Worm (Caenorhabditis elegans): Measurements from ENCODE around the gene best-7.
"Not testable (repeated sequence)": the region's sequence is repeated elsewhere in the genome, so short reads cannot be mapped to it uniquely, and the experiment has no call there.

best-7 gene

DNA sequence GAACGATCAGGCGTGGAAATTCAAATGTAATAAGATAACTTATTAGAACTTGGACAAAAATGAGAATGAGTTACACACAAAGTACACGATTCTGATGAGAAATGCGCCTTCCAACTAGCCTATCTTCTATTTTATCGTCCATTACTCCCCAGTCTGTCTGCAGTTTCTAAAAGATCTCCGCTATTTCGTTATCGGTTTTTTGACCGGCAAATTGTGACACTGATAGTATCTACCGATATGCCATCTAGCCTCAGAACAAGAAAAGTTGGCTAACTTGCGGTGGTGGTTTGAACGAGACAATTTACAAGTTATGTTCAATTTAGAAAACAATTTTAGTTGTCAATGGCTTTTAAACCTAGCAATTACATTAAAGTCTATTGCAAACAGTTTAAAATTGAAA is 18.6 kb downstream of the best-7 start:
- TF ChIP-seq ceh-83 (GFP tag; optimal IDR thresholded peaks at IDR 0.05) (no peak), ham-2 (GFP tag; optimal IDR thresholded peaks at IDR 0.05) (peak; percentile 84), elt-1 (tag; optimal IDR thresholded peaks at IDR 0.05; ENCODE audit: borderline replicate concordance, insufficient read depth) (peak; percentile 94)

DNA sequence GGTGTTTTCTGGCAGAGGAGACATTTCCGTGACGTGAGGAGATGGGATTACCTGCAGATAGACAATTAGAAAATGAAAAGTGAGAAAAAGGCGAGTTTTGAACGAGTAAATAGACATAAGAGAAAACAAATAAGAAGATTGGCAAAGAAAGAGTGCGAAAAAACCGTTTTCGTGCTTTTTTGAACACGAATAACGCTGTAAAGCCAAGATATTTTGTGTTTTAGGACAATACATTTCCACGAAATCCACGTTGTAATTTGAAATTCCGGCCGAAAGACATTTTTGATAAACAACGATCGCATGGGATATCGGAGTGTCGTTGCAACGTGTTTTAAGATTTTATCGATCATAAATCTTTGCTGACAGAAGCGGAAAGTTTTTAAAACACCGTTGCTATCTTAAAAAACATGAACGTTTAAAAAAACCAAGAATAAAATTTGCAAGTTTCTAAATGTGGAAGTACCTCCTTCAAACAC is 19.3 kb downstream of the best-7 start, which contains the start of gene adk-1:
TSS of gene adk-1 (minus strand) at position 51 of the 476 bp plus-strand sequence.
- no peak for TF ChIP-seq snpc-4 (tag; optimal IDR thresholded peaks at IDR 0.05)
- no peak for TF ChIP-seq mls-2 (tag; optimal IDR thresholded peaks at IDR 0.05)
- no peak for TF ChIP-seq ces-1 (GFP tag; optimal IDR thresholded peaks at IDR 0.05)
- no peak for TF ChIP-seq nhr-12 (tag; optimal IDR thresholded peaks at IDR 0.05)
- TF ChIP-seq tbx-8 (GFP tag; optimal IDR thresholded peaks at IDR 0.05): no peak
- no peak for TF ChIP-seq cnd-1 (tag; optimal IDR thresholded peaks at IDR 0.05)

DNA sequence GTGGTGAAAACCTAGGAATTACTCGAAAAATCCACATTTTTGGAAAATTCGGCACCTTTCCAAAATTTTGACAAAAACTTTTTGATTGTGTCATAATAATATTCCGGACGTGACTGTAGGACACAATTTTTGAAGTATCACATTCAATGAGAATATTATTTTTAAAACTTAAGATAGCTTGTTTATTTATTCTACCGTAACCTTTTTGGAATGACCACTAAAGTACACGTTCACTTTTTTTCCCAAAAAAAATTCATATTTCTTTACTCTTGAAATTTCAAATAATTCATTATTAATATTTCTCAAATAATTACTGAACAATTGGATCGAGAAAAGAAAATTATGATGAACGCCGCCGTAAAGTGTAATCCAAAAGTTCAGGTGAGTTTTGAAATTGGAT is 22.9 kb downstream of the best-7 start, which contains the start of gene R07H5.9:
TSS of gene R07H5.9 (plus strand) at position 301 of the 400 bp plus-strand sequence.
- no peak for TF ChIP-seq ces-1 (GFP tag; optimal IDR thresholded peaks at IDR 0.05)
- no peak for TF ChIP-seq ceh-39 (tag; optimal IDR thresholded peaks at IDR 0.05)
- no peak for TF ChIP-seq elt-3 (tag; optimal IDR thresholded peaks at IDR 0.05)
- TF ChIP-seq M03D4.4 (tag; optimal IDR thresholded peaks at IDR 0.05): no peak
- TF ChIP-seq zip-8 (tag; optimal IDR thresholded peaks at IDR 0.05): no peak
- TF ChIP-seq elt-1 (tag; optimal IDR thresholded peaks at IDR 0.05; ENCODE audit: borderline replicate concordance, insufficient read depth): no peak
- no peak for TF ChIP-seq mls-2 (tag; optimal IDR thresholded peaks at IDR 0.05)
- no peak for TF ChIP-seq lin-13 (tag; optimal IDR thresholded peaks at IDR 0.05)

DNA sequence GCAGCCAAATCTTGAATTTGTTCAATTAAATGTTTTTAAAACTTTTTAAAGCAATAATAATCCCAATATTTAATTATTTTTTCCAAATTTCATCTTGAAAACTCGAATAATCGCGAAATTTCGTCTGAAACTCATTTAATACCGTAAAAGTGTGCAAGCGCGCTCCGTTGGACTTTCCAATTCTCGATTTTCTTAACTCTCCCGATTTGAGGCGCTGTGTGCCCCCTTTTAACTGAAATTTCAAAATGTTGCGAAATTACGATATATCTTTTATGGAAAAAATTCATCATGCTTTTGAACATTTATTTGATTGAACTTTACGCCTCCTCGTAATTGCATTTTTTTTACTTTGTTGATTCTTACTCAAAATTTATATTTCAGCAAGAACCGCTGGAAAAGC is 27.7 kb downstream of the best-7 start, which contains the start of gene R07H5.11:
TSS of gene R07H5.11 (plus strand) at position 380 of the 400 bp plus-strand sequence.
- not testable (repeated sequence) for TF ChIP-seq unc-120 (tag; optimal IDR thresholded peaks at IDR 0.05; ENCODE audit: poor library complexity, severe bottlenecking); zip-8 (tag; optimal IDR thresholded peaks at IDR 0.05); lin-32 (GFP tag; optimal IDR thresholded peaks at IDR 0.05)

DNA sequence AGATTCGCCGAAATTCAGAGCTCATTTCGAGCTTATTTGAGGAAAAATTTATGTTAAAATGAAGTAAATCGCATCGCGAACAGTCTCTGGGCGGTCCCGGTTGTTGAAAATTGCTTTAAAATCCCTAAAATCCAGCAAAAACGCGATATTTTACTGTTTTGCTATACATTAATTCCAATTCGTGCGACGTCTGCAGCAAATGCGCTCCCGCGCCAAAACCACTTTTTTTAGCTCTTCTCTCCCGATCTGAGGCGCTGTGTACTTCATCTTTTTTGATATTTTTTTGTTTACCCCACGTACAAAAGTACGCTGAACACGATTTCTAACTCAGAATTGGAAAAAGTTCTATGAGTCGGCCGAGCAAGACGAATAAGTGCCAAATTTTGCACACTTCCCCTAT is 31.1 kb downstream of the best-7 start, which contains the start of gene R07H5.16:
TSS of gene R07H5.16 (plus strand) at position 348 of the 400 bp plus-strand sequence.
- TF ChIP-seq unc-39 (tag; optimal IDR thresholded peaks at IDR 0.05); sptf-1 (tag; optimal IDR thresholded peaks at IDR 0.05); unc-120 (tag; optimal IDR thresholded peaks at IDR 0.05; ENCODE audit: poor library complexity, severe bottlenecking): not testable (repeated sequence)

DNA sequence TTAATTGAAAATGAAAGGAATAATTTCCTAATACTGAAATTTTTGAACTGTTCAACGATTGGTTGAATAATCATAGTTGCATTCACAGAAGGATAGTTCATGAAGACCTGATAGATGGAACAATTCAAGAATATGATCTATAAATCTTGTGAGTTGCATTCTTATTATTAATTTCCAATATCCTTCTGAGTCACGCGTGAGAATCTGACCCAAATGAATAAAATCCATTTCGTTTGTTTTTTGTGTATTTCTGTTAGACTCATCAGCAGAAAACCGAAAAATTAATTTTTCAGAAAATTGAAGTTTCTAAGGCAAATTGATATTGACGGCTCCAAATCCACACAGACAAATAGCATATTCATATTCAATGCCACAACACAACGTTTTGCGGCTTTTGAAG is 40.7 kb downstream of the best-7 start, which contains the start of gene fbxb-79:
TSS of gene fbxb-79 (minus strand) at position 101 of the 400 bp plus-strand sequence.
- no peak for TF ChIP-seq blmp-1 (tag; optimal IDR thresholded peaks at IDR 0.05)
- no peak for TF ChIP-seq cnd-1 (tag; optimal IDR thresholded peaks at IDR 0.05)
- no peak for TF ChIP-seq zip-8 (tag; optimal IDR thresholded peaks at IDR 0.05)
- no peak for TF ChIP-seq nhr-28 (tag; optimal IDR thresholded peaks at IDR 0.05)
- no peak for TF ChIP-seq tbx-8 (GFP tag; optimal IDR thresholded peaks at IDR 0.05)
- TF ChIP-seq unc-62 (GFP tag; optimal IDR thresholded peaks at IDR 0.05): no peak
- TF ChIP-seq unc-39 (tag; optimal IDR thresholded peaks at IDR 0.05): no peak
- no peak for TF ChIP-seq pha-4 (tag; optimal IDR thresholded peaks at IDR 0.05)
- no peak for TF ChIP-seq nhr-12 (tag; optimal IDR thresholded peaks at IDR 0.05)
- no peak for TF ChIP-seq flh-1 (GFP tag; optimal IDR thresholded peaks at IDR 0.05)
- no peak for TF ChIP-seq elt-1 (tag; optimal IDR thresholded peaks at IDR 0.05; ENCODE audit: borderline replicate concordance, insufficient read depth)
- no peak for TF ChIP-seq unc-120 (tag; optimal IDR thresholded peaks at IDR 0.05; ENCODE audit: poor library complexity, severe bottlenecking)
- TF ChIP-seq lin-32 (GFP tag; optimal IDR thresholded peaks at IDR 0.05): no peak
- no peak for TF ChIP-seq sem-2 (GFP tag; optimal IDR thresholded peaks at IDR 0.05)

DNA sequence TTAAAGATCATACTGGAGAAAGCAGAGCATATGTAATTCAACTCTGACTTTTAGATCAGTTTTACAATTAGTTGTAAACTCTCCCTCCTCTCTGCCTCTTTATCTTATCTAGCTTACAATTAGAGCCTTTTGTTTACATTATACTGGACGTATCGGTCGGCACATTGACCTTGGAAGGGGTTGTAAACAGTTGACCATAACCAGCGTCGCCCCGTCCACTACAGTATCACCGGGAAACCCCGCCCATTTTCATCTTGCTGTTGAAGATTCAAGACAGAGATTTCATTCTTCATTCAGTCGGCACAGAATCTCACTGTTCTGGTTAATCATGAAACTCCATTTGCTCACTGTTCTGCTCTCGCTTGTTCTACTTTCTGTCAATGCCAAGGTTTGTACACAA is 43.4 kb downstream of the best-7 start, which contains the start of gene sdz-27:
TSS of gene sdz-27 (plus strand) at position 301 of the 400 bp plus-strand sequence.
- TF ChIP-seq ztf-11 (tag; optimal IDR thresholded peaks at IDR 0.05) (no peak), unc-62 (GFP tag; optimal IDR thresholded peaks at IDR 0.05) (no peak), mep-1 (tag; optimal IDR thresholded peaks at IDR 0.05) (no peak), ces-1 (GFP tag; optimal IDR thresholded peaks at IDR 0.05) (no peak), sem-2 (GFP tag; optimal IDR thresholded peaks at IDR 0.05) (no peak), nhr-76 (tag; optimal IDR thresholded peaks at IDR 0.05) (no peak), nhr-2 (tag; optimal IDR thresholded peaks at IDR 0.05) (no peak), ceh-43 (GFP tag; optimal IDR thresholded peaks at IDR 0.05) (no peak), mab-5 (tag; optimal IDR thresholded peaks at IDR 0.05) (no peak), nhr-12 (tag; optimal IDR thresholded peaks at IDR 0.05) (no peak)

Measured in whole organism, mixed stage, embryonic.